Worm (Caenorhabditis elegans) whole organism, L3 larva: ENCODE results near the gene aco-1.

Experiments used
- ama-1 ChIP-seq: fragments of 150-350 bp; optimal IDR thresholded peaks from 2 replicates; lab custom pipeline; 2018
- pqm-1 ChIP-seq: fragments of 150-350 bp; optimal IDR thresholded peaks from 2 replicates; lab custom pipeline; 2017; ENCODE audit warnings: missing biosample characterization, missing genetic modification characterization, inconsistent platforms

DNA sequence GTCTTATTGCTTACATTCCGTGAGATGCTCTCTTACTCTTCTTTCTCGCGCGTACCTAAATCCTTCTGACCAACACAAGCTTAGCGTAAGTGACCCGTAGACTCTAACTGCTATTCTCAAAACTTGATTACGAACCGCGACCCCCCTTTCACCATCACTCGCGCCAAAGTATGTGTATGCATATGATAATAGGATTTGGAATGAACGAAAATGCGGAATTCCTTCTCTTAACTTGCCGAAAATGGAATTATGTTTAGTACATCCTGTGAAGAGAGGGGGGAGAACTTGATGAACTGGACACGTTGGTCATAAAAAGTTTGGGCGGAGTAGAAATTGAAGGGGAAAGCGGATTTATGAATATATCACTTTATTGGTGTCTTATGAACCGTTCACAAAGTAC lies 47.2 kb downstream of the aco-1 start:
- no peak for TF ChIP-seq pqm-1 (tag; lab: Kevin White, UChicago)
- no peak for TF ChIP-seq ama-1
